Fruit fly (Drosophila melanogaster) whole organism, wandering third instar larva: ENCODE measurements around the gene GluRIIB.

Experiments used
- Hr78 ChIP-seq: fragments of >200 bp; optimal IDR thresholded peaks from 2 replicates; lab custom pipeline; 2017; ENCODE audit warnings: missing biosample characterization, missing genetic modification characterization
- Hr83 ChIP-seq: fragments of 200-300 bp; sonication (Bioruptor generic); optimal IDR thresholded peaks from 2 replicates; lab custom pipeline; 2016; ENCODE audit warnings: missing biosample characterization, mild to moderate bottlenecking, missing genetic modification characterization, moderate library complexity; ENCODE audit not compliant: poor library complexity, severe bottlenecking
- foxo ChIP-seq, 2 experiments: fragments of 200-800 bp; sonication (Bioruptor generic); optimal IDR thresholded peaks; 2 replicates in 1 of 2; 3 replicates in 1 of 2; lab custom pipeline; 2016 to 2017; ENCODE audit warnings: missing biosample characterization in 2 of 2, missing genetic modification characterization in 2 of 2
- lola ChIP-seq: fragments of >200 bp; optimal IDR thresholded peaks from 2 replicates; lab custom pipeline; 2017; ENCODE audit warnings: missing biosample characterization, missing genetic modification characterization
- rgr ChIP-seq: fragments of 200-800 bp; sonication (Bioruptor generic); optimal IDR thresholded peaks from 3 replicates; lab custom pipeline; 2016; ENCODE audit warnings: missing biosample characterization, mild to moderate bottlenecking, missing genetic modification characterization
- tai ChIP-seq: sonication (Bioruptor generic); optimal IDR thresholded peaks from 2 replicates; lab custom pipeline; 2016; ENCODE audit warnings: missing biosample characterization, missing genetic modification characterization
- usp ChIP-seq: fragments of >200 bp; optimal IDR thresholded peaks from 2 replicates; lab custom pipeline; 2017; ENCODE audit warnings: missing biosample characterization, missing genetic modification characterization

DNA sequence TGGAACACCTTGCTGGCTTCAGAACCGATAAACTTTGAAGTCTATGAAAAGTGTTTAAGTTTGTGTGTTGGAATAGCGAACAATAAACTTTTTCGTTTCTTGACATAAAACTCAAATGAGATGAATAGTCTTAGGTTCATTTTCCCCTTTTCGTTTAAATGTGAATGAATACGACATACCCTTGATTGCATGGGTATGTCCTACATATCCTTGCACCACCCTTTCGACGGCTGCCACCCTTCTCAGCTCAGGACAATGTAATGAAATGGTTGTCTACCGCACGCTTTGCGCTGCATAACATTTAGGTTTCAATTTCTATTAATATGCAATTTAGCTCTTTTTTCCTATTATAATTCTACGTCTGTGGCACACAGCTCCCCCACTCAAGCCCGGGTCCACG, 21.9 kb downstream of the GluRIIB start, which contains the start of gene CG14011:
- TF ChIP-seq lola (GFP tag; lab: Kevin White, UChicago), result no peak
- TF ChIP-seq foxo (GFP tag; optimal IDR thresholded peaks at IDR 0.05; lab: Kevin White, UChicago), result no peak
- TF ChIP-seq Hr83 (GFP tag; lab: Kevin White, UChicago), result no peak
- TF ChIP-seq usp (GFP tag; lab: Kevin White, UChicago), result no peak
- TF ChIP-seq rgr (GFP tag; lab: Kevin White, UChicago), result no peak
- no peak for TF ChIP-seq tai (GFP tag; lab: Kevin White, UChicago)
- no peak for TF ChIP-seq Hr78 (GFP tag; lab: Kevin White, UChicago)
